Fruit fly (Drosophila melanogaster) whole organism, prepupa: ENCODE measurements around the gene Mettl3.

ENCODE experiments used
- Blimp-1 ChIP-seq: fragments of 200-800 bp; sonication (Bioruptor generic); optimal IDR thresholded peaks from 3 replicates; lab custom pipeline; 2017; ENCODE audit warnings: missing biosample characterization, missing genetic modification characterization, mild to moderate bottlenecking, moderate library complexity, missing genetic modification reagents
- CG15336 ChIP-seq: fragments of 200-800 bp; sonication (Bioruptor generic); IDR thresholded peaks from 2 replicates; pipeline ENCODE4 v1.3.6; 2022; ENCODE audit warnings: missing biosample characterization, missing genetic modification characterization
- CG31627 ChIP-seq: fragments of 200-800 bp; sonication (Bioruptor generic); optimal IDR thresholded peaks from 3 replicates; lab custom pipeline; 2016; ENCODE audit warnings: missing biosample characterization, missing genetic modification characterization
- CG3919 ChIP-seq: fragments of 200-800 bp; sonication (Bioruptor generic); optimal IDR thresholded peaks from 3 replicates; lab custom pipeline; 2016; ENCODE audit warnings: missing biosample characterization, missing genetic modification characterization
- CG4318 ChIP-seq: fragments of 200-800 bp; sonication (Bioruptor generic); optimal IDR thresholded peaks from 3 replicates; lab custom pipeline; 2017; ENCODE audit warnings: missing biosample characterization, mild to moderate bottlenecking, missing genetic modification characterization
- CG6276 ChIP-seq: fragments of 200-800 bp; sonication (Bioruptor generic); optimal IDR thresholded peaks from 2 replicates; lab custom pipeline; 2017; ENCODE audit warnings: missing biosample characterization, mild to moderate bottlenecking, missing genetic modification characterization
- CG6854 ChIP-seq: fragments of 200-800 bp; sonication (Bioruptor generic); optimal IDR thresholded peaks from 2 replicates; lab custom pipeline; 2017; ENCODE audit warnings: missing biosample characterization, mild to moderate bottlenecking, missing genetic modification characterization
- CG7368 ChIP-seq: fragments of 200-800 bp; sonication (Bioruptor generic); optimal IDR thresholded peaks from 3 replicates; lab custom pipeline; 2016; ENCODE audit warnings: missing biosample characterization, missing genetic modification characterization
- CG8119 ChIP-seq: fragments of 200-800 bp; sonication (Bioruptor generic); IDR thresholded peaks from 3 replicates; pipeline ENCODE4 v1.3.6; 2022; ENCODE audit warnings: missing biosample characterization, missing genetic modification characterization
- CG8632 ChIP-seq: fragments of 200-800 bp; sonication (Bioruptor generic); optimal IDR thresholded peaks from 3 replicates; lab custom pipeline; 2016; ENCODE audit warnings: missing biosample characterization, missing genetic modification characterization
- Eip75B ChIP-seq: fragments of 200-800 bp; sonication (Bioruptor generic); optimal IDR thresholded peaks from 3 replicates; lab custom pipeline; 2016; ENCODE audit warnings: missing biosample characterization, missing genetic modification characterization
- Eip78C ChIP-seq: fragments of 200-800 bp; sonication (Bioruptor generic); peaks from one replicate; lab custom pipeline; 2016; ENCODE audit warnings: missing biosample characterization, missing genetic modification characterization
- Ets21C ChIP-seq: fragments of 200-800 bp; sonication (Bioruptor generic); optimal IDR thresholded peaks from 3 replicates; lab custom pipeline; 2016; ENCODE audit warnings: missing biosample characterization, missing genetic modification characterization
- Ets96B ChIP-seq: fragments of 200-800 bp; optimal IDR thresholded peaks from 2 replicates; lab custom pipeline; 2019; ENCODE audit warnings: missing biosample characterization, mild to moderate bottlenecking, missing genetic modification characterization, moderate library complexity
- Hr38 ChIP-seq: sonication (Bioruptor generic); optimal IDR thresholded peaks from 2 replicates; lab custom pipeline; 2016; ENCODE audit warnings: missing biosample characterization, missing genetic modification characterization
- Hr39 ChIP-seq: fragments of 200-800 bp; sonication (Bioruptor generic); optimal IDR thresholded peaks from 2 replicates; lab custom pipeline; 2016; ENCODE audit warnings: missing biosample characterization, missing genetic modification characterization
- Hr4 ChIP-seq: fragments of 200-800 bp; sonication (Bioruptor generic); optimal IDR thresholded peaks from 3 replicates; lab custom pipeline; 2016; ENCODE audit warnings: missing biosample characterization, missing genetic modification characterization
- OdsH ChIP-seq: fragments of 200-800 bp; sonication (Bioruptor generic); optimal IDR thresholded peaks from 3 replicates; lab custom pipeline; 2016; ENCODE audit warnings: missing biosample characterization, missing genetic modification characterization
- Sox102F ChIP-seq: fragments of 200-800 bp; sonication (Bioruptor generic); optimal IDR thresholded peaks from 2 replicates; lab custom pipeline; 2016; ENCODE audit warnings: missing biosample characterization, mild to moderate bottlenecking, missing genetic modification characterization
- Sox14 ChIP-seq: fragments of 200-800 bp; sonication (Bioruptor generic); optimal IDR thresholded peaks from 3 replicates; lab custom pipeline; 2016; ENCODE audit warnings: missing biosample characterization, missing genetic modification characterization
- Sox15 ChIP-seq: fragments of 200-800 bp; sonication (Bioruptor generic); optimal IDR thresholded peaks from 3 replicates; lab custom pipeline; 2016; ENCODE audit warnings: missing biosample characterization, missing genetic modification characterization
- dsx ChIP-seq: fragments of 200-800 bp; optimal IDR thresholded peaks from 3 replicates; lab custom pipeline; 2019; ENCODE audit warnings: missing biosample characterization, mild to moderate bottlenecking, missing genetic modification characterization, moderate library complexity; ENCODE audit not compliant: poor library complexity, severe bottlenecking
- esn ChIP-seq: fragments of 200-800 bp; sonication (Bioruptor generic); optimal IDR thresholded peaks from 2 replicates; lab custom pipeline; 2016; ENCODE audit warnings: missing biosample characterization, mild to moderate bottlenecking, missing genetic modification characterization, moderate library complexity
- fkh ChIP-seq: fragments of 200-800 bp; sonication (Bioruptor generic); optimal IDR thresholded peaks from 3 replicates; lab custom pipeline; 2017; ENCODE audit warnings: missing biosample characterization, mild to moderate bottlenecking, missing genetic modification characterization, moderate library complexity
- lz ChIP-seq: fragments of 200-800 bp; sonication (Bioruptor generic); optimal IDR thresholded peaks from 3 replicates; lab custom pipeline; 2016; ENCODE audit warnings: missing biosample characterization, missing genetic modification characterization
- spab ChIP-seq: fragments of 200-800 bp; sonication (Bioruptor generic); optimal IDR thresholded peaks from 2 replicates; lab custom pipeline; 2017; ENCODE audit warnings: missing biosample characterization, mild to moderate bottlenecking, missing genetic modification characterization, missing genetic modification reagents
- ss ChIP-seq, 2 experiments: fragments of 200-800 bp; sonication (Bioruptor generic); optimal IDR thresholded peaks; 2 replicates in 1 of 2; 3 replicates in 1 of 2; lab custom pipeline; 2017 to 2018; ENCODE audit warnings: mild to moderate bottlenecking in 2 of 2, missing biosample characterization in 2 of 2, missing genetic modification characterization in 2 of 2, moderate library complexity in 1 of 2
- svp ChIP-seq: fragments of 200-800 bp; sonication (Bioruptor generic); peaks from one replicate; lab custom pipeline; 2016; ENCODE audit warnings: missing biosample characterization, missing genetic modification characterization
- topi ChIP-seq: fragments of 200-800 bp; sonication (Bioruptor generic); optimal IDR thresholded peaks from 3 replicates; lab custom pipeline; 2016; ENCODE audit warnings: missing biosample characterization, missing genetic modification characterization

Mettl3 gene

DNA sequence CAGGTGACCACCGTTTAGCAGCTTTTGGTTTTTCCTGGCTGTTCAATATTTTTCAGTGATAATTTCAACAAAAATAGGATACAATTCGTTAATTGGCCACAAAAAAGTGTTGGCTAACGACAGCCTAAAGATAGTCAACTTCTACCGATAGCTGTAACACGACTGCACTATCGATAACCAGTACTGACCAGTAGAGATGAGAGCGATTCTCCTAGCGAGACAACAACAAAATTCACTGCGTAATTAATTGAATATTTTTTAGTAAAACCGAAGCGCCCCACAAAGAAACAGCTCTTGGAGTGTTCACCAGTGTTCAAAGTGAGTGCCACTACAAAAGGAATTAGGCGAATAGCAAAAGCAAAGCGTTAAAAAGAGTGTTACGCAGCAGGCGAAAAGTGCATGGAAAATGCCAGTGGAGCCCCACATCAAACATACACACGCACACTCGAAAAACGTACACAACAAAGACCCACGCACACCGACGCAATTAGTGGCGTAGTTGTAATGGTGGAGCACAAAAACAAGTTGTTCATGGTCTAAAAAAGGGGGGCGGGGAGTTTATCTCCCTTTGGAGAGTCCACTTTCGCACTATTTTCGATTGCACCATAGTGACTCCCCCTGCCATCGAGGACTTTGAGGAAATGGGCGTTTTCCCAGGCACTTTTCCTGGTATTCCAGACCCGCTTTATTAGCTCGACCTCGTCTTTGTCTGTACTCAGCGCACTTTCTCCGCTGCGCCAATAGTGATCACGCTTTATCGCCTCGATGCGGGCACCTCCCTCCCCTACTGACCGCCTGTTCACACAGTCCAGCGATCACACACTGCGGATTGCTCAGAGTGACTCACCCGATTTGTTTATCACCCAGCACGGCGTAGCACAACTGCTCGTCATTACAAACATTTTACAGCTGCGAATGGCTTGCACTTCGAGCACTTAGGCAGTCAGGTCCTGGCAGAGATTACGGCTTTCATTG, 38.8 kb upstream of the Mettl3 start, which contains the start of the genes Epp and Rab7 (continued):
- TF ChIP-seq spab (GFP tag; lab: Kevin White, UChicago) = peak; percentile 25
- peak; percentile 60 for TF ChIP-seq topi (GFP tag; lab: Kevin White, UChicago)
- TF ChIP-seq Ets96B (tag; lab: Kevin White, UChicago) = peak; percentile 16
- TF ChIP-seq dsx (GFP tag; lab: Kevin White, UChicago) = peak; percentile 19
- peak; percentile 54 for TF ChIP-seq CG31627 (GFP tag; lab: Kevin White, UChicago)
- TF ChIP-seq Eip75B (GFP tag; lab: Kevin White, UChicago) = peak; percentile 39
- TF ChIP-seq Hr4 (GFP tag; lab: Kevin White, UChicago) = no peak
- no peak for TF ChIP-seq Sox102F
- TF ChIP-seq CG15336 (GFP tag; lab: Robert Waterston, UW) = peak; percentile 39; the same call in 1 of the 2 replicates
- TF ChIP-seq CG8632 (GFP tag; lab: Kevin White, UChicago) = peak; percentile 1
- peak; percentile 51 for TF ChIP-seq Ets21C (GFP tag; lab: Kevin White, UChicago)
- TF ChIP-seq CG8119 = peak; percentile 47; the same call in 1 of the 3 replicates
- TF ChIP-seq svp (GFP tag; lab: Kevin White, UChicago) = peak; percentile 83

DNA sequence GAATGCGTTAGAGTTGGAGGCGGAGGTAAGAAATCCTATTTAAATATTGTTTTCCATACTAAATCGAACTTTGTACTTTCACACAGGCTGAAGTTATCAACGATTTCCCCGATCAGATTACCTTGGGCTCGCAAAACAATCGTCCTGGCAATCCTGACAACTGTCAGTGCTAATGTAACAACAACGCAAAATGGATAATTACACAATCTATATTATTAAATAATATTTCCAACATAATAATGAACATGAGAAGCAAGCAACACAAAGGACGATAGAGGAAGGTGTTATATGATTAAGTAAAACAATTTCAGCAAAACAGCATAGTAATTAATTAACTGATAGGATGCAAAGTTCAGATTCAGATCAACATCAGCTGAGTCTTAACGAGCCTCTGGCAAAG, 37.4 kb upstream of the Mettl3 start:
- TF ChIP-seq lz (GFP tag; lab: Kevin White, UChicago) (no peak), CG6276 (GFP tag; lab: Kevin White, UChicago) (no peak), ss (GFP tag; optimal IDR thresholded peaks at IDR 0.05; lab: Kevin White, UChicago) (no peak), CG15336 (GFP tag; lab: Robert Waterston, UW) (no peak), Hr38 (GFP tag; lab: Kevin White, UChicago) (no peak), Eip78C (GFP tag; lab: Kevin White, UChicago) (no peak), Sox14 (GFP tag; lab: Kevin White, UChicago) (no peak), Sox15 (GFP tag; lab: Kevin White, UChicago) (no peak), OdsH (GFP tag; lab: Kevin White, UChicago) (no peak), Blimp-1 (GFP tag; lab: Kevin White, UChicago) (no peak), CG7368 (no peak)

dm6 chr3R:23995460-23995859, 36.5 kb upstream of the Mettl3 start, which contains the start of gene CG33108:
CG33108 (plus strand) TSS chr3R:23995659.
- TF ChIP-seq CG4318 (GFP tag; lab: Kevin White, UChicago) = no peak
- TF ChIP-seq fkh (GFP tag; lab: Kevin White, UChicago) = peak; percentile 55

DNA sequence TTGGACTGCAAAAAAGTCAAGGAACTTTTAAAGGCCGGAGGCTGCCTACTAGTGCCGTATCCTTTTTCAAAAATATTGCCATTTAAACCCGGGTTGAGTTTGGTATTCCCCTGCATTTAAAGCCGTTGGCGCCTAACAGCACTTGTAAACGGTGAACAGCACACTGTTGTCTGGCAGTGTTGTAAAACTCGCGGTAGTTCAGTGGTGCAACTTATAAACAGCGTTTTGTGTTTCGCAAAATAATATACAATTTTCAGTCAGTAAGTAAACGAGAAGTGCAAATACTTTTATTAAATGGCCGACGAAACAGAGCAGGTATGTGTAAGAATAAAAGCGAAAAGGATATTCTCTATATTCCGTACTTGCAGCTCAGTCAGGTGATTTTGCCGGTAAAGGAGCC, 35.7 kb upstream of the Mettl3 start, which contains the start of gene LSm3:
Gene LSm3, plus strand, starts transcription at position 39 of the 400 bp plus-strand sequence.
- TF ChIP-seq Sox102F = no peak
- peak; percentile 6 for TF ChIP-seq topi (GFP tag; lab: Kevin White, UChicago)
- peak; percentile 13 for TF ChIP-seq Sox14 (GFP tag; lab: Kevin White, UChicago)
- no peak for TF ChIP-seq CG3919 (GFP tag; lab: Kevin White, UChicago)
- TF ChIP-seq Hr39 (GFP tag; lab: Kevin White, UChicago) = no peak
- TF ChIP-seq Eip78C (GFP tag; lab: Kevin White, UChicago) = peak; percentile 39
- TF ChIP-seq esn (GFP tag; lab: Kevin White, UChicago) = peak; percentile 10

DNA sequence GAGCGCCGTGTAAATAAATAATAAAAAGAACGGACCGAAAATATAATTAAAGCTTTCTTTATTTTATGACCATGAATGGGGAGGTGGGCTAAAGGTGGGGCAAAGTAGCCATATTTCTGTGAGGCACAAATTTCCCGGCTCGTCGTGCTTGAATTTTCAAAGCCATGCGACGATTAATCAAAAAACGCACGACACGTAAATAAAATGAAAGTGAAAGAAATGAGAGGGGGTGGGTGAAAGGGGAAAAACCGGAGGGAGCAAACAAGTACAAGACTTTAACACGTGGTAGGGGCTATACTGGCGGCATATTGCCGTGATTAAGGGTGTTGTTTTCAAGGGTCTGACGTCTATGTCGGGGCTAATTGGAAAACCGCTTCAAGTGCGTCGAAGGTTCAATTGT, 30.8 kb upstream of the Mettl3 start:
- TF ChIP-seq CG6854 (no peak), topi (GFP tag; lab: Kevin White, UChicago) (no peak), fkh (GFP tag; lab: Kevin White, UChicago) (peak; percentile 4)
